Fruit fly (Drosophila melanogaster): Measurements from ENCODE around the gene CG9213.

The CG9213 gene

DNA sequence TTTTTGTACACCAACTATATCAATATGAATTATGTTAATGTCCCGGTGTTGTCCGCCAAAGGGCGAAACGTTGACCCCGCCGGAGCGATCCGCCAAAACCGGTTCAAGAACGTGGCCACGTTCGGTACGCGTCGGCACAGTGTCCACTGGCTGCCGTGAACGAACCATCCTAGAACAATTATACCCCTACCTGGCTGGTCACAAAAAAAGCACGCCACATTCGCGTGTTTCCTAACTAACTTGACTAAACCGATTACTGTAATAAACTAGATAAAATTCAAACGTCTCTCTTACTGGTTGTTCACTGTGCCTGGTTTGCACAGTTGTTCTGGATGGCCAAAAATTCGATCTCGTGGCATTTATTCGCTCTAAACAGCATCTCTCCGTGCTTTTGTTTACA lies 5.2 kb upstream of the CG9213 start (continued):
- no peak for TF ChIP-seq CG16813 (GFP tag; IDR thresholded peaks at IDR 0.05; ENCODE audit: partially characterized antibody)
- TF ChIP-seq CG12391 (tag; optimal IDR thresholded peaks at IDR 0.05), result peak; percentile 86
- TF ChIP-seq dan (GFP tag; IDR thresholded peaks at IDR 0.05), result peak; percentile 77

DNA sequence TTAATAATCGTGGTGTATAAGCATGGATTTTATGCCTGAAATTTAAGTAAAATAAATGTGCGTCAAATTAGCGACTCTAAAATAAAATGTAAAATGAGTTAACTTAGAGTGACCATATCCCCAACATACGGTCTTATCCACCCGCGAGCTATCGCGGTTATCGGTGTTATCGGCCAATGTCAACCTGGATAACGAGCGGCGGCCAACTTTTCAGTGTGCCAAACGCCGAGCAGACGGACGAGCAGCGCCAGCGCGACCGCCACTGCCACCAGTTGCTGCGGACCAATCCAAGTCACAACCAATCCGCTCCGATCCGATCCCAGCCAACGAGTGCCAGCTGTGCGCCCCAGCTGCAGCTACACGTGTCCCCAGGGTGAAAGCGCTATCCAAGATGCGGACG lies 3.7 kb upstream of the CG9213 start, which contains the start of the genes cerv and CG7872:
Gene cerv (minus strand): TSS at position 129 of the 400 bp plus-strand sequence.
Gene CG7872 (plus strand): TSS at position 163 of the 400 bp plus-strand sequence.
- no peak for TF ChIP-seq eyg (GFP tag; optimal IDR thresholded peaks at IDR 0.05)
- TF ChIP-seq E2f2 (GFP tag; IDR thresholded peaks at IDR 0.05), result peak; percentile 62
- peak; percentile 66 for TF ChIP-seq gfzf (GFP tag; optimal IDR thresholded peaks at IDR 0.05)
- TF ChIP-seq Side (GFP tag; optimal IDR thresholded peaks at IDR 0.05), result peak; percentile 2
- TF ChIP-seq CHES-1-like (GFP tag; optimal IDR thresholded peaks at IDR 0.05), result no peak
- TF ChIP-seq CG34224 (GFP tag; IDR thresholded peaks at IDR 0.05; ENCODE audit: partially characterized antibody), result peak; percentile 69
- TF ChIP-seq NFAT (GFP tag; IDR thresholded peaks at IDR 0.05), result no peak
- TF ChIP-seq knrl (GFP tag; IDR thresholded peaks at IDR 0.05; ENCODE audit: partially characterized antibody), result peak; percentile 61
- no peak for TF ChIP-seq psq (GFP tag; optimal IDR thresholded peaks at IDR 0.05)
- TF ChIP-seq Xrp1 (GFP tag; IDR thresholded peaks at IDR 0.05), result no peak
- TF ChIP-seq CG11093 (GFP tag; IDR thresholded peaks at IDR 0.05), result no peak
- TF ChIP-seq row (GFP tag; IDR thresholded peaks at IDR 0.05), result peak; percentile 25; the same call in 1 of the 3 replicates
- TF ChIP-seq NC2α (GFP tag; optimal IDR thresholded peaks at IDR 0.05), result no peak
- no peak for TF ChIP-seq CG10431 (GFP tag; optimal IDR thresholded peaks at IDR 0.05)
- no peak for TF ChIP-seq Dip2 (GFP tag; IDR thresholded peaks at IDR 0.05)
- TF ChIP-seq CG9437 (GFP tag; optimal IDR thresholded peaks at IDR 0.05), result no peak
- TF ChIP-seq CG30403 (GFP tag; optimal IDR thresholded peaks at IDR 0.05), result no peak
- no peak for TF ChIP-seq Ets65A (GFP tag)
- TF ChIP-seq Taf1 (GFP tag; IDR thresholded peaks at IDR 0.05), result no peak
- no peak for TF ChIP-seq fd3F (GFP tag; optimal IDR thresholded peaks at IDR 0.05)
- TF ChIP-seq CG16863 (GFP tag; optimal IDR thresholded peaks at IDR 0.05), result no peak
- TF ChIP-seq CG31388 (GFP tag; optimal IDR thresholded peaks at IDR 0.05), result no peak
- peak; percentile 1 for TF ChIP-seq nmo (GFP tag; optimal IDR thresholded peaks at IDR 0.05)
- no peak for TF ChIP-seq CG8765 (GFP tag; IDR thresholded peaks at IDR 0.05)
- no peak for TF ChIP-seq stc (GFP tag; IDR thresholded peaks at IDR 0.05)
- no peak for TF ChIP-seq CG31365 (tag; optimal IDR thresholded peaks at IDR 0.05)
- TF ChIP-seq CTCF (GFP tag; optimal IDR thresholded peaks at IDR 0.05), result peak; percentile 19
- no peak for TF ChIP-seq mam (GFP tag; optimal IDR thresholded peaks at IDR 0.05)
- TF ChIP-seq abd-A (tag; optimal IDR thresholded peaks at IDR 0.05), result no peak
- TF ChIP-seq nau (GFP tag; optimal IDR thresholded peaks at IDR 0.05), result no peak
- no peak for TF ChIP-seq ERR (GFP tag; optimal IDR thresholded peaks at IDR 0.05)
- no peak for TF ChIP-seq CG4360 (GFP tag; IDR thresholded peaks at IDR 0.05)
- TF ChIP-seq CG11695 (GFP tag; IDR thresholded peaks at IDR 0.05), result no peak
- TF ChIP-seq sob (GFP tag; IDR thresholded peaks at IDR 0.05), result peak; percentile 48; the same call in 1 of the 2 replicates
- no peak for TF ChIP-seq CG10959 (GFP tag; IDR thresholded peaks at IDR 0.05)
- TF ChIP-seq Lim3 (GFP tag; IDR thresholded peaks at IDR 0.05), result no peak
- TF ChIP-seq bbx (GFP tag; IDR thresholded peaks at IDR 0.05; ENCODE audit: partially characterized antibody), result peak; percentile 72
- TF ChIP-seq scrt (GFP tag; optimal IDR thresholded peaks at IDR 0.05), result peak; percentile 30
- no peak for TF ChIP-seq CG10654 (GFP tag; optimal IDR thresholded peaks at IDR 0.05)
- no peak for TF ChIP-seq CG5180 (GFP tag; optimal IDR thresholded peaks at IDR 0.05)
- no peak for TF ChIP-seq CG8089 (GFP tag; optimal IDR thresholded peaks at IDR 0.05)
- TF ChIP-seq CG14710 (tag; optimal IDR thresholded peaks at IDR 0.05), result peak; percentile 60
- no peak for TF ChIP-seq CG12299 (tag; optimal IDR thresholded peaks at IDR 0.05)
- peak; percentile 58; the same call in 1 of the 3 replicates for TF ChIP-seq CG7963 (GFP tag; IDR thresholded peaks at IDR 0.05; ENCODE audit: partially characterized antibody)
- no peak for TF ChIP-seq gcm (GFP tag; optimal IDR thresholded peaks at IDR 0.05)
- TF ChIP-seq E2f1 (GFP tag; IDR thresholded peaks at IDR 0.05), result no peak
- no peak for TF ChIP-seq CG4820 (GFP tag; optimal IDR thresholded peaks at IDR 0.05)
- TF ChIP-seq CG6854 (GFP tag; optimal IDR thresholded peaks at IDR 0.05), result no peak
